Worm (Caenorhabditis elegans) whole organism, early embryonic: ENCODE measurements around the gene K09C6.9.

Source experiments
- B0310.2 ChIP-seq: sonication (generic microtip); optimal IDR thresholded peaks from 2 replicates; lab custom pipeline; 2016; ENCODE audit warnings: mild to moderate bottlenecking, missing genetic modification characterization, missing compliant biosample characterization
- F13C5.2 ChIP-seq: sonication (generic microtip); optimal IDR thresholded peaks from 2 replicates; lab custom pipeline; 2017; ENCODE audit warnings: mild to moderate bottlenecking, missing genetic modification characterization, inconsistent platforms, missing compliant biosample characterization
- aly-1 ChIP-seq: sonication (generic microtip); optimal IDR thresholded peaks from 2 replicates; lab custom pipeline; 2016; ENCODE audit warnings: missing genetic modification characterization, missing compliant biosample characterization
- ama-1 ChIP-seq: fragments of 150-350 bp; optimal IDR thresholded peaks from 2 replicates; lab custom pipeline; 2014
- ceh-13 ChIP-seq: fragments of 200-800 bp; sonication (Bioruptor generic); optimal IDR thresholded peaks from 2 replicates; lab custom pipeline; 2018; ENCODE audit warnings: mild to moderate bottlenecking, missing genetic modification characterization, missing compliant biosample characterization
- ceh-36 ChIP-seq: sonication (generic microtip); optimal IDR thresholded peaks from 2 replicates; lab custom pipeline; 2016; ENCODE audit warnings: missing genetic modification characterization, inconsistent platforms, missing compliant biosample characterization
- ets-7 ChIP-seq: sonication (generic microtip); optimal IDR thresholded peaks from 2 replicates; lab custom pipeline; 2016; ENCODE audit warnings: missing genotype, missing genetic modification characterization, missing compliant biosample characterization
- flt-1 ChIP-seq: fragments of 200-800 bp; sonication (Bioruptor generic); IDR thresholded peaks from 2 replicates; pipeline ENCODE4 v1.3.6; 2022; ENCODE audit warnings: missing genetic modification characterization, missing compliant biosample characterization
- hmbx-1 ChIP-seq: sonication (generic microtip); optimal IDR thresholded peaks from 2 replicates; lab custom pipeline; 2016; ENCODE audit warnings: mild to moderate bottlenecking, missing genetic modification characterization, missing compliant biosample characterization
- hmg-4 ChIP-seq: fragments of 200-800 bp; sonication (Bioruptor generic); optimal IDR thresholded peaks from 2 replicates; lab custom pipeline; 2018; ENCODE audit warnings: mild to moderate bottlenecking, missing genetic modification characterization, missing compliant biosample characterization
- hnd-1 ChIP-seq: sonication (generic microtip); optimal IDR thresholded peaks from 2 replicates; lab custom pipeline; 2016; ENCODE audit warnings: missing genetic modification characterization, missing compliant biosample characterization
- pes-1 ChIP-seq: fragments of 200-800 bp; sonication (Bioruptor generic); IDR thresholded peaks from 2 replicates; pipeline ENCODE4 v1.3.6; 2022; ENCODE audit warnings: missing genetic modification reagents, missing genetic modification characterization, missing compliant biosample characterization
- scrt-1 ChIP-seq: fragments of 200-800 bp; sonication (Bioruptor generic); IDR thresholded peaks from 2 replicates; pipeline ENCODE4 v1.3.6; 2022; ENCODE audit warnings: missing genetic modification characterization, missing compliant biosample characterization
- sea-1 ChIP-seq: fragments of 200-800 bp; sonication (Bioruptor generic); conservative IDR thresholded peaks from 2 replicates; pipeline ENCODE4 v1.3.6; 2022; ENCODE audit warnings: missing genetic modification characterization, missing compliant biosample characterization
- tbx-11 ChIP-seq: fragments of 200-800 bp; sonication (Bioruptor generic); IDR thresholded peaks from 2 replicates; pipeline ENCODE4 v1.3.6; 2022; ENCODE audit warnings: missing genetic modification characterization, missing compliant biosample characterization
- tbx-37 ChIP-seq: fragments of 200-800 bp; sonication (Bioruptor generic); conservative IDR thresholded peaks from 2 replicates; pipeline ENCODE4 v1.3.6; 2022; ENCODE audit warnings: missing genetic modification reagents, missing genetic modification characterization, missing compliant biosample characterization
- tra-4 ChIP-seq: sonication (generic microtip); optimal IDR thresholded peaks from 2 replicates; lab custom pipeline; 2017; ENCODE audit warnings: missing genetic modification characterization, missing compliant biosample characterization

The K09C6.9 gene

DNA sequence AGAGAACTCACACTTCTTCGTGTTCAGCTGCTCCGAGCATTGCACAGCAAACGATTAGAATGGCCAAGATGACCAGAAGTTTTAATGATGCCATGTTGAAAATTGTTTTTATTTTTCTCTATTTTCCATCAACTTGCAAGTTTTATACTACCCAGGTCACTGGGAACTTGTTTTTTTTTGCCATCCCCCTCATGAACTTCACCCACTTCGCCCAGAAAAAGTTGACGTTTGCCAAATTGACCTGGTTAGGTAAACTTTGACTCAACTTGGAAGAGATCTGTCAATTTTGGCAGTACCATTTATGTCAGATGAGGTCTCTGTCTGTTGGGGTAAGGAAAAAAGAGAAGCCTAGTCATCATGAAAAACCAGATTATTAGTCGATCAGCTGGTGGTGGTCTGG lies 41.8 kb downstream of the K09C6.9 start, which contains the start of gene R13D11.10:
TSS of gene R13D11.10 (minus strand) at position 101 of the 400 bp plus-strand sequence.
- no peak for TF ChIP-seq tbx-37 (GFP tag; lab: Robert Waterston, UW)
- TF ChIP-seq sea-1 (GFP tag; lab: Robert Waterston, UW): no peak
- no peak for TF ChIP-seq flt-1
- no peak for TF ChIP-seq pes-1
- TF ChIP-seq ets-7 (tag; lab: Kevin White, UChicago): no peak
- TF ChIP-seq hmg-4 (GFP tag; lab: Kevin White, UChicago): no peak

DNA sequence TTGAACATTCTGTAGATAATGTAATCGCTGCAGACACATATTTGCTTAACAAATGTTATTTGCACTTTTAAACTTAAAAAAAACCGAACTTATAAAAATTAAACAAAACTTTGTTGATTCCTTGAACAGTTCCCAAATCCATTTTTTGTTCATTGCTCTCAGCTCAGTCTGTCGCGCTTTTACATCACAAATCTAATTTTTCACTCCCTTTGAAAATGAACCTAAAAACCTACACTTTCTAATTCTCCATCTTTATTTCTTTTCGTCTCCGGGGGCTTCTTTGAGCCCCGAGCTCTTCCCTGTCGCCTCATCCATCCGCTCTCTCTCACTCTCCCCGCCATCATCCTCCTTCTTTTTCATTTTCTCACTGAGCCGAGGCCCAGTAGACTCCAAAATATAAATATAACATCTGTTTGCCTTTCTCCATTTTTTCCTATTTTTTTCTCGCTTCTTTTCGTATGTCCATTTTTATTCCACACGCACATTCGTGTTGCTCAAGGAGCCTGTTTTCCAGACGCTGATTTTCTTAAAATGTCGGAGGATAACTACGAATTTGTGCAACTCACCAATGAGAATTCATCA lies 44.5 kb downstream of the K09C6.9 start, which contains the start of gene R13D11.4:
TSS of gene R13D11.4 (plus strand) at position 532 of the 582 bp plus-strand sequence.
- TF ChIP-seq hmg-4 (GFP tag; lab: Kevin White, UChicago) (no peak), ceh-36 (tag; lab: Kevin White, UChicago) (no peak), F13C5.2 (tag; lab: Kevin White, UChicago) (no peak), pes-1 (no peak), tbx-11 (GFP tag; lab: Robert Waterston, UW) (no peak), ama-1 (lab: Kevin White, UChicago) (no peak), hmbx-1 (tag; lab: Kevin White, UChicago) (no peak), ets-7 (tag; lab: Kevin White, UChicago) (no peak), aly-1 (tag; lab: Kevin White, UChicago) (no peak), ceh-13 (no peak), sea-1 (GFP tag; lab: Robert Waterston, UW) (no peak), tbx-37 (GFP tag; lab: Robert Waterston, UW) (no peak), flt-1 (no peak), tra-4 (tag; lab: Kevin White, UChicago) (no peak), B0310.2 (tag; lab: Kevin White, UChicago) (no peak), scrt-1 (GFP tag; lab: Robert Waterston, UW) (no peak), hnd-1 (tag; lab: Kevin White, UChicago) (no peak)

ce11 chrV:808260-808659 lies 46.6 kb downstream of the K09C6.9 start:
- TF ChIP-seq tbx-11 (GFP tag; lab: Robert Waterston, UW) (no peak), flt-1 (no peak), sea-1 (GFP tag; lab: Robert Waterston, UW) (no peak), ets-7 (tag; lab: Kevin White, UChicago) (no peak), scrt-1 (GFP tag; lab: Robert Waterston, UW) (no peak), aly-1 (tag; lab: Kevin White, UChicago) (no peak), pes-1 (no peak), hmbx-1 (tag; lab: Kevin White, UChicago) (no peak), ceh-13 (no peak), B0310.2 (tag; lab: Kevin White, UChicago) (no peak), tbx-37 (GFP tag; lab: Robert Waterston, UW) (no peak), ama-1 (lab: Kevin White, UChicago) (no peak), F13C5.2 (tag; lab: Kevin White, UChicago) (no peak), hnd-1 (tag; lab: Kevin White, UChicago) (no peak), ceh-36 (tag; lab: Kevin White, UChicago) (no peak), tra-4 (tag; lab: Kevin White, UChicago) (no peak), hmg-4 (GFP tag; lab: Kevin White, UChicago) (no peak)

DNA sequence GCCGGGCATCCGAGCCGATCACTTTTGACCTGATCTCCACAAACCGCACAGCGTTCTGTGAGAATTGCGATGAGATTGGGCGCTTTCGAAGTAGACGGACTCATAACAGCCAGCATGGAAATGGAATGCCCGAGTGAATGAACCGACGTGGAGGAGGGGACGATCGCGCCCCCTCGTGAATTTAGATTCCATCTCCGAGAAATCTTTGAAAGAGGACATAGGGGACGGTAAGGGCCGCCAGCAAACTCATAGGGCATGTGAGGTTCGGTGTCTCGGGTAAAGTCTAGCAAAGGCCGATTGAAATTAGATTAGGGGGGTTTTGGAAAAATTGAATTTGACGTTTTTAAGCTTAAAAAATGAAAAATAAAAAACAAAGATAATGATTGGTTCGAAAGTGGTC lies 50.4 kb downstream of the K09C6.9 start, which contains the start of gene nhr-270:
TSS of gene nhr-270 (minus strand) at position 257 of the 400 bp plus-strand sequence.
- TF ChIP-seq aly-1 (tag; lab: Kevin White, UChicago) (no peak), F13C5.2 (tag; lab: Kevin White, UChicago) (no peak), hnd-1 (tag; lab: Kevin White, UChicago) (no peak), pes-1 (no peak), flt-1 (no peak), scrt-1 (GFP tag; lab: Robert Waterston, UW) (no peak), ets-7 (tag; lab: Kevin White, UChicago) (no peak), sea-1 (GFP tag; lab: Robert Waterston, UW) (no peak)

- no peak for TF ChIP-seq ceh-36 (tag; lab: Kevin White, UChicago)
- no peak for TF ChIP-seq ceh-13
- no peak for TF ChIP-seq F13C5.2 (tag; lab: Kevin White, UChicago)
- no peak for TF ChIP-seq aly-1 (tag; lab: Kevin White, UChicago)
- no peak for TF ChIP-seq flt-1
Observed at ce11 chrV:803472-803871, 51.4 kb downstream of the K09C6.9 start.
